Worm (Caenorhabditis elegans): ENCODE measurements around the gene grl-29.
A peak's percentile ranks its signal among the peaks of the same experiment; 100 is the strongest.
"Not testable (repeated sequence)": the region's sequence is repeated elsewhere in the genome, so short reads cannot be mapped to it uniquely, and the experiment has no call there.

grl-29 gene

DNA sequence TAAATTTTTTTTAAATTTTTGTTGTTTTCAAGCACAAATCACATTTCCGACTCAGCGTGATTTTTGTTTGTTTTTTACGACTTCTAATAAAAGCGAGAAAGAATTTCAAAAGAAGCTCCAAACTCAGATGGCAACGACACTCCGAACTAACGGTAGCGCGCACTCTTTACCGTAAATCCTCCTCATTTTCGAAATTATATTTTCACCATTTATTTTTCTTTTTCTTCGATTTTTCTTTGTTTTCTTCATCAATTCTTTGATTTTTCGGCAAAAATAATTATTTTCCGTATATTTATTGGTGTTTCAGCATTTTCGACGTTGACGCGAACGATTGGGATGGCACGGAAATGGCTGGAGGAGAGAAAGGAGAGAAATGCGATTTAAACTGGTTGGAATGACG lies 3.7 kb upstream of the grl-29 start, which contains the start of gene T24A6.1:
TSS of gene T24A6.1 (plus strand) at position 301 of the 400 bp plus-strand sequence.
- TF ChIP-seq mep-1 (tag; optimal IDR thresholded peaks at IDR 0.05); drap-1 (GFP tag; optimal IDR thresholded peaks at IDR 0.05); ceh-43 (GFP tag; optimal IDR thresholded peaks at IDR 0.05): not testable (repeated sequence)

DNA sequence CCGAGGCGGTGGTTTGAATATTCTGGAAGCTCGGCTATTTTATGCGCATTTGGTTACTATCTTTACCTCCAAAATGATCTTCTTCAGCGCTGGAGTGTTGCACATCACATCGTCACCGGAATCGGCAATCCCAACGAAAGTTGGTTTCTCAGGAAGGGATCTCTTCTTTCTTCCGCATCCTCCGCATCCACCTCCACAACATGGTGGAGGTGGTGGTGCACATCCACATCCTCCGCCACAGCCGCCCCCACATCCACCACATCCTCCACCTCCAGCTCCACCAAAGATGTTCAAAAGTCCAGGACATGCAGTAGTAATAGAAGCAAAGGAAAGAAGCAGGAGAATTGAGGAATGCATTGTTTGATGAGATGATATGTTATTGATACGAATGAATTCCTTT lies 2.4 kb upstream of the grl-29 start, which contains the start of gene grl-31:
TSS of gene grl-31 (minus strand) at position 357 of the 400 bp plus-strand sequence.
- TF ChIP-seq sem-2 (GFP tag; optimal IDR thresholded peaks at IDR 0.05) (no peak), ceh-43 (GFP tag; optimal IDR thresholded peaks at IDR 0.05) (no peak), lin-32 (GFP tag; optimal IDR thresholded peaks at IDR 0.05) (no peak), pha-4 (tag; optimal IDR thresholded peaks at IDR 0.05) (no peak), sptf-1 (tag; optimal IDR thresholded peaks at IDR 0.05) (no peak), unc-120 (tag; optimal IDR thresholded peaks at IDR 0.05; ENCODE audit: poor library complexity, severe bottlenecking) (no peak), tbx-8 (GFP tag; optimal IDR thresholded peaks at IDR 0.05) (no peak), drap-1 (GFP tag; optimal IDR thresholded peaks at IDR 0.05) (no peak)

DNA sequence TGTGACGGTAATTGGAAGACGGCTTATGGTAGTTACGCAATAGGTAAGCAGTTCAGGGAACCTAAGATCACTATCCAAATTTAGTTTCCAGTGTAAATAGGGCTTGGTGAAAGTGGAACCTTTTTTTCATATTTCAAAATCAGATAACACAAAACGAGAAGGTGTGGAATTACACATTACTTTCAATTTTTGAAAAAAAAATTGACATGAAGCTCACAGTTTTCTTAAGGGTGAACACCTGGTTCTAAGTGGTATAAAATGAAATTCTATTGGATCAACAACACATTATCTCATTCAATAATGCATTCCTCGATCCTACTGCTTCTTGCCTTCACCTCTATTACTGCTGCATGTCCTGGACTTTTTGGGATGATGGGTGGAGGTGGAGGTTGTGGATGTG lies 950 bp upstream of the grl-29 start, which contains the start of gene grl-30:
TSS of gene grl-30 (plus strand) at position 301 of the 400 bp plus-strand sequence.
- TF ChIP-seq ztf-11 (tag; optimal IDR thresholded peaks at IDR 0.05) (no peak), zip-8 (tag; optimal IDR thresholded peaks at IDR 0.05) (peak; percentile 20)

DNA sequence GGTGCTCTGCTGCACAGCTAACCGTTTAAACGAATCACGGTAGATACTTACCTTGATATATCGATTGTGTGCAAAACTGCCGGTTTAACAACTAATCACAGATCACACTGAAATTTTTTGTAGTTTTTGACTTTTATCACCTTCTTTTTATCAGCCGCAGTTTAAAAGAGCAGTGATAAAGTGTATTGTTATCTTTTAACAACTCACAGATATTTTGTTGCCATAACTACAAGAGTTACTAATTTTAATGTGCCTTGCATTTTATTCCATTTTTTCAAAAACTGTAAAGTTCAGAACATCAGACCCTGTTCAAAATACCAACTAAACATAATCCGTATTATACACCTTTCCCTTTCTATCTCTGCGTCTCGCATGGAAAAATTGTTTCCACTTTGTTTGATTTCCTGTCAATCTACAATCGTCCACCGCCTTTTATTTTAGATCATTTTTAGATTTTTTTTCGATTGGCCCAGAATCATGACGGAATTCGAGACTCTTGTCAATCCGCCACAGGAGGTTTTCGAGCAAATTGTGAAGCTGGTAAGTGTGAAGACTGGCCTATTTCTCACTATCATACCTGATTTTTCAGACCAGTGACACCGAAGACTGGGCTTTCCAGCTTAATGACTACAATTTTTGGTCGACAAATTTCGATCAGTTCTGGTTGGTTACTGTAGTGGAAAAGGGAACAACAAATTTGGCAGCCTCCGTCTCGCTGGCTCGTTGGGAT lies 2.1 kb downstream of the grl-29 start, which contains the start of gene T24A6.20:
TSS of gene T24A6.20 (plus strand) at position 395 of the 730 bp plus-strand sequence.
- TF ChIP-seq lin-32 (GFP tag; optimal IDR thresholded peaks at IDR 0.05) (no peak), ces-1 (GFP tag; optimal IDR thresholded peaks at IDR 0.05) (no peak), unc-62 (GFP tag; optimal IDR thresholded peaks at IDR 0.05) (no peak), pha-4 (tag; optimal IDR thresholded peaks at IDR 0.05) (no peak), hlh-1 (tag; optimal IDR thresholded peaks at IDR 0.05) (no peak), flh-1 (GFP tag; optimal IDR thresholded peaks at IDR 0.05) (no peak), ceh-39 (tag; optimal IDR thresholded peaks at IDR 0.05) (peak; percentile 5), mab-5 (tag; optimal IDR thresholded peaks at IDR 0.05) (no peak), sptf-1 (tag; optimal IDR thresholded peaks at IDR 0.05) (no peak)

DNA sequence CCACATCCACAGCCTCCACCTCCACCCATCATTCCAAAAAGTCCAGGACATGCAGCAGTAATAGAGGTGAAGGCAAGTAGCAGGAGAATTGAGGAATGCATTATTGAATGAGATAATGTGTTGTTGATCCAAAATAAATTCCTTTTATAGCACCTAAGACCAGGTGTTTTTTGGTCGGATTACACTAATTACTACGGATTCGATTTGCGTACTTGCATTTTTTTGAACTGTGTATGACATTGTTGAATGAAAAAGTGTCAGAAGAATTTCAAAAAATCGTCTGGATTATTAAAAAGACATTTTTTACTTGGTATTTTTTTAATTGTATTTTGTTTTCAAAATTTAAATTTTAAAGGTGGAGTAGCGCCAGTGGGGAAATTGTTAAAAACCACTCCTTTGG lies 3.3 kb downstream of the grl-29 start, which contains the start of gene grl-28:
TSS of gene grl-28 (minus strand) at position 101 of the 400 bp plus-strand sequence.
- TF ChIP-seq nhr-76 (tag; optimal IDR thresholded peaks at IDR 0.05) (no peak), lin-32 (GFP tag; optimal IDR thresholded peaks at IDR 0.05) (no peak)

DNA sequence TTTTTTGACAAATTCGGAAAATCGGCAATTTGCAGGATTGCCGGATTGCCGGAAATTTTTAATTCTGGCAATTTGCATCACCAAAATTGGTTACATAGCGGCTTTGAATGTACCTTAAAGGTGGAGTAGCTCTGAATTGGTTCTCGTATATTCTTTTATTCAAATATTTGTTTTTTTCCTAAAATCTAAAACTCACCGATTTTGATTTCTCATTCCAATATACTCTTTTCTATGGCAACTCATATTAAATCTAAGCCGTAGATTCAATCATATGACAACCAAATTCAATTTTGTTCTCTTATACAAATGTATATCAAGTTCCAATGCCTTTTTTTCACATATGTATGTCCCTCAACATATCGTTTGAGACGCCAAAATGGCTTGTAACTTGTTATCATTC lies 5.5 kb downstream of the grl-29 start, which contains the start of gene sri-21:
TSS of gene sri-21 (plus strand) at position 301 of the 400 bp plus-strand sequence.
- TF ChIP-seq unc-39 (tag; optimal IDR thresholded peaks at IDR 0.05): no peak

DNA sequence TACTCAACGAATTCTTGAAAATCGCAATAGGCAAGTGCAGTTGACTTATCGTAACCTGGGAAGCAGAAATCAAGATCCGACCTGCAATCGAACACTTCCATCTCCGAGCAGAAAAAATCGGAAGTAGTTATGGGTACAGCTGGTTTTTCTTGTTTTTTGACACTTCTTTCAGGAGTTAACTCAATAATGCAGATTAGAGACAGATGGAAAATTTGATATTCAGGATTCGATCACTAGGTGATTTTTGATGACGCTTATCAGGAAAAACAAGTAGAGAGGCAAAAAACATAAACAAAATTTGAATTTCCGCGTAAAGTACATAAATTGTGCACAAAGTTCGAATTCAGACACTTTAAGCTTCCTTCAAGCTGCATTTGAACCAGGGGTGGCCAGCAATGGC lies 6.2 kb downstream of the grl-29 start, which contains the start of gene srw-130:
TSS of gene srw-130 (minus strand) at position 101 of the 400 bp plus-strand sequence.
- no peak for TF ChIP-seq nhr-2 (tag; optimal IDR thresholded peaks at IDR 0.05)
- TF ChIP-seq elt-1 (tag; optimal IDR thresholded peaks at IDR 0.05; ENCODE audit: borderline replicate concordance, insufficient read depth): no peak
- no peak for TF ChIP-seq ceh-39 (tag; optimal IDR thresholded peaks at IDR 0.05)
- TF ChIP-seq mls-2 (tag; optimal IDR thresholded peaks at IDR 0.05): no peak
- no peak for TF ChIP-seq cnd-1 (tag; optimal IDR thresholded peaks at IDR 0.05)
- no peak for TF ChIP-seq nhr-237 (tag; optimal IDR thresholded peaks at IDR 0.05)
- no peak for TF ChIP-seq ceh-43 (GFP tag; optimal IDR thresholded peaks at IDR 0.05)
- TF ChIP-seq unc-39 (tag; optimal IDR thresholded peaks at IDR 0.05): no peak
- TF ChIP-seq elt-3 (tag; optimal IDR thresholded peaks at IDR 0.05): no peak
- TF ChIP-seq flh-1 (GFP tag; optimal IDR thresholded peaks at IDR 0.05): no peak
- TF ChIP-seq nhr-76 (tag; optimal IDR thresholded peaks at IDR 0.05): no peak
- no peak for TF ChIP-seq pha-4 (tag; optimal IDR thresholded peaks at IDR 0.05)

Data from whole organism, mixed stage, embryonic.